Worm (Caenorhabditis elegans) whole organism, midembryonic: ENCODE measurements around the gene Y51H4A.935.
"Not testable (repeated sequence)": the region's sequence is repeated elsewhere in the genome, so short reads cannot be mapped to it uniquely, and the experiment has no call there.

Source experiments
- cog-1 ChIP-seq: sonication (generic microtip); optimal IDR thresholded peaks from 2 replicates; lab custom pipeline; 2016; ENCODE audit warnings: missing genetic modification characterization, missing compliant biosample characterization
- med-1 ChIP-seq: sonication (generic microtip); optimal IDR thresholded peaks from 2 replicates; lab custom pipeline; 2017; ENCODE audit warnings: missing genetic modification characterization, mild to moderate bottlenecking, missing compliant biosample characterization, antibody characterized with exemption, missing genetic modification reagents; ENCODE audit not compliant: insufficient read depth
- tab-1 ChIP-seq: fragments of 200-800 bp; sonication (Bioruptor generic); IDR thresholded peaks from 2 replicates; pipeline ENCODE4 v1.3.6; 2022; ENCODE audit warnings: missing genetic modification characterization, missing compliant biosample characterization

DNA sequence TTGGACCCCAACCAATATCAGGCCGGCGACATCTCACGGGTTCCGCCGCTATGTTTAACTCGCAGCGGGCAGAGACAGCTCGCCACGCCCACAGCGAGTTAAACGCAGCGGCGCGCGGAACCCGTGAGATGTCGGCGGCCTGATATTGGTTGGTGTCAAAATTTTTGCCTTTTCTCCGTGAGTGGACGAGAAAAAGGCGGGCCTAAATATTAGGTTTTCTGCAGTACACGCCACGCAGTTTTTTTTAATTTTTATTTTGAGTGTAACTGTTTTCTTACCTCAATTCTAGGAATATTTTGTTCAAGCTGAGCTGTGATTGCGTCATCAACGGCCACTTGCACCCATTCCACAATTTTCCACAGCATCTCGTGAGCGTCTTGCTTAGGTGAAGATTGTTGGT is 43.1 kb downstream of the Y51H4A.935 start:
- not testable (repeated sequence) for TF ChIP-seq cog-1; med-1 (GFP tag; lab: Kevin White, UChicago); tab-1 (GFP tag; lab: Robert Waterston, UW)
